Fruit fly (Drosophila melanogaster) whole organism, larva: ENCODE data around the gene Elo68beta.

Experiments used
- noc ChIP-seq: fragments of 200-800 bp; sonication (Bioruptor generic); optimal IDR thresholded peaks from 3 replicates; lab custom pipeline; 2019; ENCODE audit warnings: missing biosample characterization, mild to moderate bottlenecking, missing genetic modification characterization, moderate library complexity

Gene Elo68beta

DNA sequence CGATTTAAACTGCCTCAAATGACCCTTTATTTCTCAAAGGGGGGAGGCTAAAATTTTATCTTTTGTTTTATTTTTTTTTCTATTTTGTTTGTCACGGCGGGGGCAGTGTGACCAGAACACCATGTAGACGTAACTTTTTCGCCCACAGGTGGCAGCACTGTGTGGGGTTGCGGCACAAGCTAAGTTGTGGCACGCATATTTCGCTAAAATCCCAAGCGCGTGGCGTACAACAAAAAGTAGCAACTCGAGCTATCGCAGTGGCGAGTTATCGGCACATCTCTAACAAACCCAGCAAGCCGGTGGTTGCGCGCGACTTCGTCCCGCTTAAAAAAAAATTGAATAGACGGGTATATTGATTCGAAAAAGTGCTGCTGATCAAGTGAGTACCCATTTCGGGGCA, 21.6 kb upstream of the Elo68beta start, which contains the start of the genes Ufd1 and NaPi-III:
Gene Ufd1 (minus strand): TSS at position 129 of the 400 bp plus-strand sequence.
Gene NaPi-III (plus strand): TSS at position 261 of the 400 bp plus-strand sequence.
- TF ChIP-seq noc (tag; lab: Kevin White, UChicago): peak; percentile 22

- peak; percentile 13 for TF ChIP-seq noc (tag; lab: Kevin White, UChicago)
These were observed 19.0 kb upstream of the Elo68beta start, which contains the start of the genes FoxK and mRpL2 for dm6 chr3L:11120419-11120958. TSS of gene FoxK (minus strand) at chr3L:11120783. TSS of gene mRpL2 (plus strand) at chr3L:11120847.

DNA sequence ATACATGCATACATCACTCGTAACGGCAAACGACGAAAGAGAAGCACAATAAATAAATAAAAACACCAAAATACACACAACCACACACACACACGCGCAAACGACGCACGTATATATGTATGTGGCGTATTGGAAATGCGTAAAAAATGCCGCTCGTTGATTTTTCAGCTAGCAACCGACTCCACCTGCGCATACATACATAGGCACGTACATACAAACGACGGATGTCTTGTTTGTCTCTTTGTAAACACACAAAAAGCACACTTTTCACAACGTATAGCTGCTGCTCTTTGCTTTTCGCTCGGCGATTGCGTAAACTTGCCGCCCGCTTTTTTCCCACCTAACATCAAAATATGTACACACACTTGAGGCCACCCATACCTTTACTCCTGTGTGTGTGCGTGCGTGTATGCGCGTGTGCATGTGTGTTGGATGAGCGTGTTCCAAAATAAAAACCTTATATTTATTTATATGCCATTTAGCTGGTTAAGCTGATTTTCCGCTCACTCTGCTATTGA, 18.5 kb upstream of the Elo68beta start:
- TF ChIP-seq noc (tag; lab: Kevin White, UChicago): peak; percentile 8

DNA sequence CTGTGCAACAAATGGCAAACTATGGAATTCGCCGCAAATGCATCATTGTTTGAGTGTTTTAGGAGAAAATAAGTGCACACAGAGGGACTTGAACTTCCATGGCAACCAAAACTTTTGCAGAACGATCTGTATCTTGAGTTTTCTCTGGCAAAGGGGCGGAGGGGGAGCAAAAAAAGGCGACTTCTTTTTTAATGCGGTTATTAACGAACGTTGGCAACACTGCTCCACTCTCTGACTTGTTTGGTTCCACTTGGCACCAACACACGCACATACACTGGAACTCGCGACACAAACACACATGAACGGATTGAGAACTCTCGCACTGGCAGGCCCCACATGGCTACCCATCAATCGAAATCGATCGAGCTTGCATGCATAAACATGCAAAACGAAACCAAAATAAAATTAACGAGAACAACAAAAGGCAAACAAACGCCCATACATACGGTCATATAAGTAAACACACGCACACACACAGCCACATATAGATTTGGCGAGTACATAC, 17.9 kb upstream of the Elo68beta start:
- no peak for TF ChIP-seq noc (tag; lab: Kevin White, UChicago)

DNA sequence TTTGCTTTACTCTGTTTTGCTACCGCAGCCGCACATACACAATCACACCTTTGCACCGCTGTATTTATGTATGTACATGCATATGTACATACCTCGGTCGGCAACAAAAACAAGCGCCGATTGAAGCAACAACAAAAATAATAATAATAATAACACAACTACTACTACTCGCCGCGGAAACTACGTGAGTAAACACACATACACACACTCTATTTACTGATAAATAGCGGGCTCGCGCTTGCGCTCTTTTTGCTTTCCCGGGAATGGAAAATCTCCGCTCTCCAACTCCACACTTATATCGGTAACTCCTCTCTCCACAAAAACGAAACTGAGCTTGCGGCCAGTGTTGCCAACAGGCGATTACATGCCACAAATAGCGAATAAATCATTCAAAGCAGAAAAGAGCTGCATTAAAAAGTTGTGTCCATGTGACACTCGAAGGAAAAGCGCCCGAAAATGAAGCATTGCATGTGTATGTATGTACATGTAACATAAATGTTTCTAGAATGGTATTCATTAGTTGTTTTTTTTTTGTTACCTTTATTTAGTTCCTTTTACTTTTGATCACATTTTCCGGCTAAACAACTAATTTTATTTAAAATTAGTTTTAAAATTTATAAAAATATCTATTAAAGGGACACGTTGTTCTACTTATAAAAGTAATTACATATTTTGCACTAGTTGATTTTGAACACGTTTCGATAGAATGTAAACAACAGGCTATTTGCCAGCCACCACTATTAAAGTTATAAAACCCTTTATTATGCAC, 17.3 kb upstream of the Elo68beta start:
- peak; percentile 38 for TF ChIP-seq noc (tag; lab: Kevin White, UChicago)

DNA sequence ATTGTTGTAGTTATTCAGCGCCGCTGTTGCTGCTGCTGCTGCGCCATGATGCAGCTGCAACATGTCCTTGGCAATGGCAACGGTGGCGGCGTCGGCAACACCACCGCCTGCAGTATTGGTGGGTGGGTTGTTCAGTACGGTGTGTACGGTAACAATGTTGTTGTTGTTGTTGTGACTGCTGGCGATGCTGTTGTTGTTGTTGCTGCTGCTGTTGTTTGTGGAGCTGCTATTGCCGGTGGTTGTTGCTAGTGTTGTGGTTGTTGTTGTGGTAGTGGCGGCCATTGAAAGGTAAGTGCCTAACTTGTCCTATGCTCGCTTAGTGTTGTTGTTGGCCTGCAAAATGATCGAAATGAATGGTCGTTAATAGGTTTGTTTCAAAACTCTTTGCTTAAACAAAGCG, 16.2 kb upstream of the Elo68beta start:
- TF ChIP-seq noc (tag; lab: Kevin White, UChicago): no peak

dm6 chr3L:11113198-11114197, 12.0 kb upstream of the Elo68beta start, which contains the start of gene Sod1:
TSS of gene Sod1 (minus strand) at chr3L:11113740.
- peak; percentile 44 for TF ChIP-seq noc (tag; lab: Kevin White, UChicago)

- no peak for TF ChIP-seq noc (tag; lab: Kevin White, UChicago)
These were observed 10.9 kb upstream of the Elo68beta start for dm6 chr3L:11112427-11112826.

- TF ChIP-seq noc (tag; lab: Kevin White, UChicago): no peak
These were observed 8.0 kb upstream of the Elo68beta start, which contains the start of the genes CG34012 and emei for dm6 chr3L:11109454-11109853. TSS of gene CG34012 (minus strand) at chr3L:11109505. TSS of gene emei (plus strand) at chr3L:11109690.

dm6 chr3L:11107935-11108334, 6.4 kb upstream of the Elo68beta start, which contains the start of gene CG12522:
TSS of gene CG12522 (plus strand) at chr3L:11108235.
- TF ChIP-seq noc (tag; lab: Kevin White, UChicago): no peak

DNA sequence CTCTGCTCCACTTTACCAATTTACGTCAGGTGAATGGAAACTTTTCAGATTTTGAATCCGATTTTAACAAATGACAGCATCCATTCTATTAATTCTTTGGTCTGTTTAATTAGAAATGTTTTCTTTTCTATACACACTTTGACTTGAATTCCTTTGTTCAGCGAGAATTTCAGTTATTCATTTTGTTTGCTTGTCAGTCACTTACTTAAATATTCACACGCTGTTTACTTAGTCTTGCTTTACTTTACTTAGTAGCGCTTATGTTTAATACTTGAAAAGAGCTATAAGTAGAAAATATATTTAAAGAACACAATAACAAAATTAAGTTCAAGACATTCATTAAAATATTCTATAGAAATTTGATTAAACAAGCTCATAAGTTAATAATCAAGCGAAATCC, 5.9 kb upstream of the Elo68beta start, which contains the start of gene CG32073:
Gene CG32073 (minus strand): TSS at position 151 of the 400 bp plus-strand sequence.
- no peak for TF ChIP-seq noc (tag; lab: Kevin White, UChicago)

DNA sequence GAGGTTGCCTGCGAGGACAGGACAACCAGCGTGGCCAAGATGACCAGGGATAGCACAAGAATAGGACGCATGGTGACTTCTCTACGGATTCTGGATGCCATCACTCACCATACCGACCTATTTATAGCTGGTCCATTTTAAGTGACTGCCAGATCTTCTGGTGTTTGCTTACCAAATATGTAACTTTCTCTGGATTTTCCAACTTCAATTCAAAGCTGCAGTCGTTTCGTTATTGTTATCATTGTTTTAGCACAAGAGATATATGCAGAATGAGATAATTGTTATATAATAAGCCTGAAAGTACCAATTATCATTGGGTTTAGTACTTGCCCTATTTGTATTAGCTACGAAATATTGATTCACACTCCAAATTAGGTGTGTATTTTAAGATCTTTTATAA, 2.3 kb upstream of the Elo68beta start, which contains the start of gene CG32071:
Gene CG32071 (minus strand): TSS at position 101 of the 400 bp plus-strand sequence.
- no peak for TF ChIP-seq noc (tag; lab: Kevin White, UChicago)

DNA sequence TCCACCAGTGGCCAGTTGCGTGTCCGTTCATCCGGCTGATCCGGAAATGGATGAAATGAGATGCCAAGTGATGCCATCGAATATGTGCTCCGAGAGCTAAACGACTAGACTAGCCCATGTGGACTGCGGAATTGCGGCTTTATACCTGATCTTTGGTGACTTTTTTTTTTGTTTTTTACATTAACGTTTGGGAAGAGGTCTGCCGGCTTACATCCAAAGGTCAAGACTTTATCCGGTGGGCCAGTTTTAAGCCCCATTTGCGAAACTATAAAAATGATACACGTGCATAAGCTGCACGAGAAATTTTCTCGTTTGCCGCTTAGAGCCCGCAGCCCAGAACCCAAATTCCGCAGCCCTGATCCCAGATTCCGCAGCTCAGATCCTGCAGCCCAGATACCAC, 1.4 kb upstream of the Elo68beta start, which contains the start of gene Elo68alpha:
Gene Elo68alpha (minus strand): TSS at position 101 of the 400 bp plus-strand sequence.
- no peak for TF ChIP-seq noc (tag; lab: Kevin White, UChicago)

DNA sequence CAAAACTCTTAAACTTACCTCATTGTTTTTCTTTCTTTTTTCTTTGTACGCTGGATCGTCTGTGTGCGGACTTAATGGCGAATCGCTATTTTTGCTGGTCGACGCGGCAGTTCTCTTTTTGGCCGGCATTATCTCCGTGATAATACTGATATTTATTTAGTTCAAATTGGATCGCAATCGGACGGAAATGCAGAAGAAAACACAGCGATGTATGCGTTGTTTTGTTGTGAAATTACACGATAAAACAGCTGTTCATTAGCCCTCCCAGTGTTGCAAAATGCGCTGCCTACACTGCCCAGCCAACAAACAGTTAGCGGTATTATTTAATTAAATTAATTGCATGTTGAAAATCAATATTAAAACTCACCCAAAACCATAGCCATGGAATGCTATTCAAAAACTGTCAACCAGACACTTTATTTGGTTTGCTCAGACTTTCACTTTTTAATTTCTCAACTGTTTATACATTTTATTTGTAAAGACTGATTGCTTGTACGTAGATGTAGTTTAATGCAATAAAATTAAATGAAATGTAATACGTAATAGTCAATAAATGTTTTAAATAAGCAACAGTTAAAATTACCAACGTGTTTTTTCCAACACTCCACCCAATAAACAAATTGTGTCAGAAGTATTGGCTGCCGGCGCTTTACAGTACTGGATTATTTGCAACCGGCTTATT, 3.4 kb downstream of the Elo68beta start, which contains the start of the genes Irbp18 and APP-BP1:
Gene Irbp18 (minus strand): TSS at position 205 of the 682 bp plus-strand sequence.
Gene APP-BP1 (plus strand): TSS at position 431 of the 682 bp plus-strand sequence.
- TF ChIP-seq noc (tag; lab: Kevin White, UChicago): peak; percentile 94
